Fruit fly (Drosophila melanogaster): ENCODE data around the gene Rel.
A peak's percentile ranks its signal among the peaks of the same experiment; 100 is the strongest.

The Rel gene

dm6 chr3R:9085306-9085705, 37.5 kb upstream of the Rel start (continued):
- TF ChIP-seq gsb-n (tag; optimal IDR thresholded peaks at IDR 0.05) (no peak), C15 (GFP tag; IDR thresholded peaks at IDR 0.05) (no peak), BtbVII (GFP tag; optimal IDR thresholded peaks at IDR 0.05) (no peak), Six4 (GFP tag; optimal IDR thresholded peaks at IDR 0.05) (peak; percentile 10), crc (GFP tag; optimal IDR thresholded peaks at IDR 0.05) (no peak), B-H1 (GFP tag; IDR thresholded peaks at IDR 0.05) (no peak), Aef1 (GFP tag; IDR thresholded peaks at IDR 0.05) (peak; percentile 26; the same call in 1 of the 3 replicates), CG17385 (GFP tag; optimal IDR thresholded peaks at IDR 0.05) (no peak), Abd-B (GFP tag; optimal IDR thresholded peaks at IDR 0.05) (no peak), Dfd (GFP tag; optimal IDR thresholded peaks at IDR 0.05) (no peak), CG10147 (GFP tag; optimal IDR thresholded peaks at IDR 0.05) (peak; percentile 8), Mes4 (GFP tag; optimal IDR thresholded peaks at IDR 0.05) (no peak), Ssrp (tag; optimal IDR thresholded peaks at IDR 0.05) (peak; percentile 16), Xbp1 (GFP tag; optimal IDR thresholded peaks at IDR 0.05) (peak; percentile 30), CG10366 (GFP tag; IDR thresholded peaks at IDR 0.05) (0 out of 2 replicates have a peak, but pooled peaks have one; percentile 9), ind (GFP tag; optimal IDR thresholded peaks at IDR 0.05) (peak; percentile 28), bbx (GFP tag; IDR thresholded peaks at IDR 0.05; ENCODE audit: partially characterized antibody) (no peak), chn (GFP tag; optimal IDR thresholded peaks at IDR 0.05) (no peak), CG17361 (GFP tag; IDR thresholded peaks at IDR 0.05) (no peak), CG16815 (GFP tag; optimal IDR thresholded peaks at IDR 0.05) (no peak), NK7.1 (GFP tag; optimal IDR thresholded peaks at IDR 0.05) (no peak), Rx (GFP tag; IDR thresholded peaks at IDR 0.05) (no peak), vvl (GFP tag; IDR thresholded peaks at IDR 0.05) (peak; percentile 38; the same call in 1 of the 2 replicates), CG4820 (GFP tag; optimal IDR thresholded peaks at IDR 0.05) (peak; percentile 13), Fer3 (tag; optimal IDR thresholded peaks at IDR 0.05) (peak; percentile 2), hbn (GFP tag; IDR thresholded peaks at IDR 0.05; ENCODE audit: partially characterized antibody) (no peak), CG12219 (GFP tag; optimal IDR thresholded peaks at IDR 0.05) (peak; percentile 31), Sox102F (GFP tag; optimal IDR thresholded peaks at IDR 0.05) (peak; percentile 18), kay (GFP tag; optimal IDR thresholded peaks at IDR 0.05) (no peak), croc (GFP tag; conservative IDR thresholded peaks at IDR 0.05) (no peak), Spps (tag; optimal IDR thresholded peaks at IDR 0.05) (no peak), sr (GFP tag; IDR thresholded peaks at IDR 0.05) (0 out of 3 replicates have a peak, but pooled peaks have one; percentile 35), nerfin-1 (tag; optimal IDR thresholded peaks at IDR 0.05) (no peak), CG16779 (GFP tag; IDR thresholded peaks at IDR 0.05) (no peak), Usf (GFP tag; optimal IDR thresholded peaks at IDR 0.05) (no peak), lab (GFP tag; optimal IDR thresholded peaks at IDR 0.05) (peak; percentile 57), CG7839 (tag; optimal IDR thresholded peaks at IDR 0.05) (peak; percentile 30), CG14667 (GFP tag; IDR thresholded peaks at IDR 0.05) (no peak), NFAT (GFP tag; IDR thresholded peaks at IDR 0.05) (no peak), Awh (GFP tag; IDR thresholded peaks at IDR 0.05) (0 out of 2 replicates have a peak, but pooled peaks have one; percentile 19), E2f2 (GFP tag; IDR thresholded peaks at IDR 0.05) (no peak), CG31441 (GFP tag; IDR thresholded peaks at IDR 0.05) (0 out of 2 replicates have a peak, but pooled peaks have one; percentile 20), H2.0 (GFP tag; IDR thresholded peaks at IDR 0.05) (no peak), inv (GFP tag; IDR thresholded peaks at IDR 0.05; ENCODE audit: partially characterized antibody) (no peak), CG9727 (GFP tag; optimal IDR thresholded peaks at IDR 0.05) (peak; percentile 4), CG11093 (GFP tag; IDR thresholded peaks at IDR 0.05) (no peak), jing (GFP tag; optimal IDR thresholded peaks at IDR 0.05) (no peak), Jarid2 (GFP tag; optimal IDR thresholded peaks at IDR 0.05) (no peak), run (tag; optimal IDR thresholded peaks at IDR 0.05) (no peak), bsh (GFP tag; optimal IDR thresholded peaks at IDR 0.05) (peak in 1 of 2 experiments; percentile 36), zf30C (GFP tag; optimal IDR thresholded peaks at IDR 0.05) (peak; percentile 37)
